Worm (Caenorhabditis elegans): ENCODE results near the gene ctbp-1.

- TF ChIP-seq ama-1 (optimal IDR thresholded peaks at IDR 0.05): no peak
- TF ChIP-seq flt-1 (GFP tag; IDR thresholded peaks at IDR 0.05): no peak
- TF ChIP-seq B0310.2 (tag; optimal IDR thresholded peaks at IDR 0.05): no peak
- no peak for TF ChIP-seq hmg-4 (GFP tag; optimal IDR thresholded peaks at IDR 0.05)
- TF ChIP-seq sea-1 (GFP tag; conservative IDR thresholded peaks at IDR 0.05): no peak
These were observed 13.1 kb downstream of the ctbp-1 start, which contains the start of gene F49E10.4 for ce11 chrX:5875567-5875966.

Measured in whole organism, early embryonic.